Fruit fly (Drosophila melanogaster) whole organism, embryonic: ENCODE data around the gene RpS29.

Experiments
- Ada2b ChIP-seq: fragments of 200-800 bp; sonication (Bioruptor generic); IDR thresholded peaks from 2 replicates; pipeline ENCODE4 v1.3.6; 2022; ENCODE audit warnings: missing biosample characterization, missing genetic modification characterization
- Asciz ChIP-seq: fragments of 200-800 bp; sonication (Bioruptor generic); optimal IDR thresholded peaks from 2 replicates; lab custom pipeline; 2017; ENCODE audit warnings: missing biosample characterization, mild to moderate bottlenecking, missing genetic modification characterization, missing genetic modification reagents
- Bdp1 ChIP-seq: fragments of 200-800 bp; sonication (Bioruptor generic); optimal IDR thresholded peaks from 3 replicates; lab custom pipeline; 2016; ENCODE audit warnings: missing biosample characterization, missing genetic modification characterization
- CG10267 ChIP-seq: fragments of 200-800 bp; sonication (Bioruptor generic); optimal IDR thresholded peaks from 2 replicates; lab custom pipeline; 2018; ENCODE audit warnings: missing biosample characterization, mild to moderate bottlenecking, missing genetic modification characterization, moderate library complexity
- CG12391 ChIP-seq: fragments of 200-800 bp; sonication (Bioruptor generic); optimal IDR thresholded peaks from 3 replicates; lab custom pipeline; 2018; ENCODE audit warnings: missing biosample characterization, mild to moderate bottlenecking, missing genetic modification characterization, moderate library complexity
- CG12942 ChIP-seq: fragments of 200-800 bp; sonication (Bioruptor generic); optimal IDR thresholded peaks from 3 replicates; lab custom pipeline; 2016; ENCODE audit warnings: missing biosample characterization, missing genetic modification characterization
- CG14441 ChIP-seq: fragments of 200-800 bp; sonication (Bioruptor generic); IDR thresholded peaks from 2 replicates; pipeline ENCODE4 v1.3.6; 2022; ENCODE audit warnings: missing biosample characterization, missing genetic modification characterization
- CG1529 ChIP-seq: fragments of 200-800 bp; sonication (Bioruptor generic); optimal IDR thresholded peaks from 3 replicates; lab custom pipeline; 2018; ENCODE audit warnings: missing biosample characterization, missing genetic modification characterization
- CG17359 ChIP-seq: fragments of 200-800 bp; sonication (Bioruptor generic); optimal IDR thresholded peaks from 3 replicates; lab custom pipeline; 2018; ENCODE audit warnings: missing biosample characterization, mild to moderate bottlenecking, missing genetic modification characterization, moderate library complexity
- CG17568 ChIP-seq: fragments of 200-800 bp; sonication (Bioruptor generic); optimal IDR thresholded peaks from 2 replicates; lab custom pipeline; 2018; ENCODE audit warnings: missing biosample characterization, mild to moderate bottlenecking, missing genetic modification characterization, moderate library complexity
- CG17829 ChIP-seq: fragments of 200-800 bp; optimal IDR thresholded peaks from 2 replicates; lab custom pipeline; 2019; ENCODE audit warnings: missing biosample characterization, mild to moderate bottlenecking, missing genetic modification characterization, moderate library complexity
- CG18619 ChIP-seq: fragments of 200-800 bp; sonication (Bioruptor generic); optimal IDR thresholded peaks from 3 replicates; lab custom pipeline; 2017; ENCODE audit warnings: missing biosample characterization, mild to moderate bottlenecking, missing genetic modification characterization
- CG30403 ChIP-seq: fragments of 200-800 bp; sonication (Bioruptor generic); optimal IDR thresholded peaks from 3 replicates; lab custom pipeline; 2016; ENCODE audit warnings: missing biosample characterization, missing genetic modification characterization
- CG34224 ChIP-seq: fragments of 200-800 bp; sonication (Bioruptor generic); IDR thresholded peaks from 3 replicates; pipeline ENCODE4 v1.3.6; 2022; ENCODE audit warnings: missing biosample characterization, missing genetic modification characterization; ENCODE audit not compliant: partially characterized antibody
- CG3726 ChIP-seq: fragments of 200-800 bp; sonication (Bioruptor generic); IDR thresholded peaks from 3 replicates; pipeline ENCODE4, ENCODE4 v1.3.6; 2022; ENCODE audit warnings: missing biosample characterization, missing genetic modification characterization
- CG42726 ChIP-seq: fragments of 200-800 bp; sonication (Bioruptor generic); IDR thresholded peaks from 2 replicates; pipeline ENCODE4 v1.3.6; 2022; ENCODE audit warnings: missing biosample characterization, missing genetic modification characterization; ENCODE audit not compliant: partially characterized antibody
- CG4730 ChIP-seq: fragments of 200-800 bp; sonication (Bioruptor generic); IDR thresholded peaks from 2 replicates; pipeline ENCODE4 v1.3.6; 2022; ENCODE audit warnings: missing biosample characterization, missing genetic modification characterization
- CG7372 ChIP-seq: fragments of 200-800 bp; sonication (Bioruptor generic); IDR thresholded peaks from 2 replicates; pipeline ENCODE4 v1.3.6; 2022; ENCODE audit warnings: missing biosample characterization, missing genetic modification characterization
- Dref ChIP-seq: fragments of 200-800 bp; sonication (Bioruptor generic); IDR thresholded peaks from 2 replicates; pipeline ENCODE4 v1.3.6; 2022; ENCODE audit warnings: missing biosample characterization, missing genetic modification characterization
- Hr78 ChIP-seq, 2 experiments: fragments of 200-800 bp in 1 of 2; fragments of >200 bp in 1 of 2; sonication (Bioruptor generic) in 1 of 2; optimal IDR thresholded peaks; 2 replicates each; lab custom pipeline; 2017 to 2019; ENCODE audit warnings: missing biosample characterization in 2 of 2, missing genetic modification characterization in 2 of 2, mild to moderate bottlenecking in 1 of 2, moderate library complexity in 1 of 2
- Hsf ChIP-seq: fragments of 200-800 bp; sonication (Bioruptor generic); optimal IDR thresholded peaks from 3 replicates; lab custom pipeline; 2016; ENCODE audit warnings: missing biosample characterization, missing genetic modification characterization
- Mad ChIP-seq: fragments of 200-800 bp; sonication (Bioruptor generic); optimal IDR thresholded peaks from 2 replicates; lab custom pipeline; 2016; ENCODE audit warnings: missing biosample characterization, missing genetic modification characterization
- Myb ChIP-seq: fragments of 200-800 bp; sonication (Bioruptor generic); optimal IDR thresholded peaks from 2 replicates; lab custom pipeline; 2016; ENCODE audit warnings: missing biosample characterization, missing genetic modification characterization
- NC2β ChIP-seq: fragments of 200-800 bp; sonication (Bioruptor generic); optimal IDR thresholded peaks from 2 replicates; lab custom pipeline; 2016; ENCODE audit warnings: missing biosample characterization, missing genetic modification characterization
- Nf-YA ChIP-seq: fragments of 200-800 bp; sonication (Bioruptor generic); IDR thresholded peaks from 2 replicates; pipeline ENCODE4 v1.3.6; 2022; ENCODE audit warnings: missing biosample characterization, missing genetic modification characterization
- Rx ChIP-seq: fragments of 200-800 bp; sonication (Bioruptor generic); IDR thresholded peaks from 2 replicates; pipeline ENCODE4 v1.3.6; 2022; ENCODE audit warnings: missing biosample characterization, missing genetic modification characterization
- Sin3A ChIP-seq: fragments of >200 bp; optimal IDR thresholded peaks from 2 replicates; lab custom pipeline; 2018
- Trl ChIP-seq, 3 experiments: fragments of >200 bp in 2 of 3; fragments of 200-800 bp in 1 of 3; sonication (Bioruptor generic) in 1 of 3; optimal IDR thresholded peaks; 2 replicates in 1 of 3; 3 replicates in 2 of 3; lab custom pipeline; 2016 to 2017; ENCODE audit warnings: missing biosample characterization in 1 of 3, missing genetic modification characterization in 1 of 3
- YL-1 ChIP-seq: fragments of 200-800 bp; sonication (Bioruptor generic); optimal IDR thresholded peaks from 3 replicates; lab custom pipeline; 2017; ENCODE audit warnings: missing biosample characterization, mild to moderate bottlenecking, missing genetic modification characterization
- ab ChIP-seq: fragments of 200-800 bp; sonication (Bioruptor generic); optimal IDR thresholded peaks from 2 replicates; lab custom pipeline; 2016; ENCODE audit warnings: missing biosample characterization, missing genetic modification characterization
- ac ChIP-seq: fragments of 200-800 bp; sonication (Bioruptor generic); optimal IDR thresholded peaks from 3 replicates; lab custom pipeline; 2017; ENCODE audit warnings: missing biosample characterization, mild to moderate bottlenecking, missing genetic modification characterization
- chif ChIP-seq, 2 experiments: fragments of 200-800 bp; sonication (Bioruptor generic); optimal IDR thresholded peaks; 3 replicates each; lab custom pipeline; 2016; ENCODE audit warnings: missing biosample characterization in 2 of 2, missing genetic modification characterization in 2 of 2
- da ChIP-seq: fragments of 200-800 bp; sonication (Bioruptor generic); optimal IDR thresholded peaks from 2 replicates; lab custom pipeline; 2016; ENCODE audit warnings: missing biosample characterization, missing genetic modification characterization
- dmrt99B ChIP-seq: fragments of 200-800 bp; sonication (Bioruptor generic); optimal IDR thresholded peaks from 2 replicates; lab custom pipeline; 2018; ENCODE audit warnings: missing biosample characterization, mild to moderate bottlenecking, missing genetic modification characterization, moderate library complexity
- exex ChIP-seq: fragments of 200-800 bp; sonication (Bioruptor generic); optimal IDR thresholded peaks from 4 replicates; lab custom pipeline; 2018; ENCODE audit warnings: missing biosample characterization, mild to moderate bottlenecking, missing genetic modification characterization, moderate library complexity
- hbn ChIP-seq: fragments of 200-800 bp; sonication (Bioruptor generic); IDR thresholded peaks from 2 replicates; pipeline ENCODE4 v1.3.6; 2022; ENCODE audit warnings: missing biosample characterization, missing genetic modification characterization; ENCODE audit not compliant: partially characterized antibody
- lmd ChIP-seq: fragments of 200-800 bp; sonication (Bioruptor generic); IDR thresholded peaks from 2 replicates; pipeline ENCODE4 v1.3.6; 2022; ENCODE audit warnings: missing biosample characterization, missing genetic modification characterization
- mam ChIP-seq: fragments of 200-800 bp; sonication (Bioruptor generic); optimal IDR thresholded peaks from 3 replicates; lab custom pipeline; 2016; ENCODE audit warnings: missing biosample characterization, missing genetic modification characterization
- nom ChIP-seq: fragments of 200-800 bp; sonication (Bioruptor generic); optimal IDR thresholded peaks from 2 replicates; lab custom pipeline; 2017; ENCODE audit warnings: missing biosample characterization, missing genetic modification characterization, mild to moderate bottlenecking, moderate library complexity, missing genetic modification reagents
- ro ChIP-seq: fragments of 200-800 bp; sonication (Bioruptor generic); IDR thresholded peaks from 2 replicates; pipeline ENCODE4 v1.3.6; 2022; ENCODE audit warnings: missing biosample characterization, missing genetic modification characterization
- sens ChIP-seq: fragments of 200-800 bp; sonication (Bioruptor generic); peaks from one replicate; lab custom pipeline; 2016; ENCODE audit warnings: missing biosample characterization, missing genetic modification characterization
- stwl ChIP-seq: fragments of 200-800 bp; sonication (Bioruptor generic); optimal IDR thresholded peaks from 3 replicates; lab custom pipeline; 2018; ENCODE audit warnings: missing biosample characterization, mild to moderate bottlenecking, missing genetic modification characterization, moderate library complexity
- tgo ChIP-seq: fragments of 200-800 bp; sonication (Bioruptor generic); IDR thresholded peaks from 3 replicates; pipeline ENCODE4 v1.3.6; 2022; ENCODE audit warnings: missing biosample characterization, missing genetic modification characterization
- toy ChIP-seq: fragments of 200-800 bp; sonication (Bioruptor generic); IDR thresholded peaks from 2 replicates; pipeline ENCODE4 v1.3.6; 2022; ENCODE audit warnings: missing biosample characterization, missing genetic modification characterization
- usp ChIP-seq: fragments of >200 bp; optimal IDR thresholded peaks from 2 replicates; lab custom pipeline; 2017; ENCODE audit warnings: missing biosample characterization, missing genetic modification characterization
- wek ChIP-seq: fragments of 200-800 bp; sonication (Bioruptor generic); optimal IDR thresholded peaks from 3 replicates; lab custom pipeline; 2018; ENCODE audit warnings: missing biosample characterization, mild to moderate bottlenecking, missing genetic modification characterization, moderate library complexity

The RpS29 gene

dm6 chr3R:9800644-9801330, 22.9 kb downstream of the RpS29 start, which contains the start of the genes CG9467 and CG8526 (continued):
- peak; percentile 51 for TF ChIP-seq CG17359 (tag; lab: Kevin White, UChicago)
- peak; percentile 74 for TF ChIP-seq YL-1 (GFP tag; lab: Kevin White, UChicago)
- TF ChIP-seq exex (tag; lab: Kevin White, UChicago), result no peak
- peak; percentile 15 for TF ChIP-seq Bdp1 (GFP tag; lab: Kevin White, UChicago)
- no peak for TF ChIP-seq ac (GFP tag; lab: Kevin White, UChicago)
- no peak for TF ChIP-seq Nf-YA
- TF ChIP-seq CG18619 (GFP tag; lab: Kevin White, UChicago), result peak; percentile 56
- peak; percentile 82 for TF ChIP-seq CG12391 (tag; lab: Kevin White, UChicago)
- peak; percentile 60 for TF ChIP-seq Hsf (GFP tag; lab: Kevin White, UChicago)
- TF ChIP-seq sens (GFP tag; lab: Kevin White, UChicago), result no peak
- TF ChIP-seq ab, result no peak
- no peak for TF ChIP-seq usp (GFP tag; lab: Kevin White, UChicago)
- no peak for TF ChIP-seq NC2β
- TF ChIP-seq wek, result no peak
- no peak for TF ChIP-seq nom (GFP tag; lab: Kevin White, UChicago)
- TF ChIP-seq CG4730, result 0 out of 2 replicates have a peak, but pooled peaks have one; percentile 6
- TF ChIP-seq CG7372 (GFP tag; lab: Robert Waterston, UW), result peak; percentile 49
- peak; percentile 70 for TF ChIP-seq CG10267 (tag; lab: Kevin White, UChicago)
- TF ChIP-seq Myb, result peak; percentile 84
- peak; percentile 80 for TF ChIP-seq CG30403 (GFP tag; lab: Kevin White, UChicago)
- TF ChIP-seq CG17829, result peak; percentile 78
- peak; percentile 59 for TF ChIP-seq Sin3A (lab: Kevin White, UChicago)
- TF ChIP-seq CG34224 (GFP tag; lab: Robert Waterston, UW), result peak; percentile 71
- no peak for TF ChIP-seq ro (GFP tag; lab: Robert Waterston, UW)
- peak; percentile 75 for TF ChIP-seq hbn (GFP tag; lab: Robert Waterston, UW)
- TF ChIP-seq lmd (GFP tag; lab: Robert Waterston, UW), result peak; percentile 65
- TF ChIP-seq Ada2b (GFP tag; lab: Robert Waterston, UW), result 0 out of 2 replicates have a peak, but pooled peaks have one; percentile 8
- no peak for TF ChIP-seq toy
- no peak for TF ChIP-seq CG17568
- peak; percentile 58 for TF ChIP-seq CG14441 (GFP tag; lab: Robert Waterston, UW)
- TF ChIP-seq mam (GFP tag; lab: Kevin White, UChicago), result peak; percentile 59
- peak in 1 of 2 experiments; percentile 20 for TF ChIP-seq chif (GFP tag; optimal IDR thresholded peaks at IDR 0.05; lab: Kevin White, UChicago)
- TF ChIP-seq CG3726 (GFP tag; lab: Robert Waterston, UW), result no peak; the same call in 2 of the 3 replicates
- peak; percentile 34; the same call in 1 of the 2 replicates for TF ChIP-seq Dref (GFP tag; lab: Robert Waterston, UW)
- 0 out of 2 replicates have a peak, but pooled peaks have one; percentile 10 for TF ChIP-seq CG42726 (GFP tag; lab: Robert Waterston, UW)
- TF ChIP-seq stwl (tag; lab: Kevin White, UChicago), result peak; percentile 66
- no peak for TF ChIP-seq Rx (GFP tag; lab: Robert Waterston, UW)
- TF ChIP-seq Mad, result peak; percentile 5
- TF ChIP-seq Hr78 (GFP tag; optimal IDR thresholded peaks at IDR 0.05; lab: Kevin White, UChicago), result no peak
- no peak for TF ChIP-seq Asciz (GFP tag; lab: Kevin White, UChicago)
- TF ChIP-seq CG1529 (GFP tag; lab: Kevin White, UChicago), result no peak
- no peak for TF ChIP-seq Trl (optimal IDR thresholded peaks at IDR 0.05; lab: Kevin White, UChicago)
- peak; percentile 28 for TF ChIP-seq Trl (GFP tag; optimal IDR thresholded peaks at IDR 0.05; lab: Kevin White, UChicago)
- TF ChIP-seq dmrt99B (tag; lab: Kevin White, UChicago), result no peak
- peak; percentile 48; the same call in 2 of the 3 replicates for TF ChIP-seq tgo (GFP tag; lab: Robert Waterston, UW)
- TF ChIP-seq CG12942 (GFP tag; lab: Kevin White, UChicago), result peak; percentile 69
- TF ChIP-seq da, result no peak
